Worm (Caenorhabditis elegans): ENCODE data around the gene F10E9.1.
"Not testable (repeated sequence)": the region's sequence is repeated elsewhere in the genome, so short reads cannot be mapped to it uniquely, and the experiment has no call there.

F10E9.1 gene

ce11 chrIII:8325574-8326513 is 2.9 kb downstream of the F10E9.1 start, which contains the start of gene ZC262.13:
ZC262.13 (plus strand) TSS chrIII:8326214.
- no peak for TF ChIP-seq ztf-23 (GFP tag; IDR thresholded peaks at IDR 0.05)
- no peak for TF ChIP-seq cog-1 (tag; optimal IDR thresholded peaks at IDR 0.05)
- no peak for TF ChIP-seq ztf-29 (GFP tag; IDR thresholded peaks at IDR 0.05)
- TF ChIP-seq klf-2 (GFP tag; conservative IDR thresholded peaks at IDR 0.05): no peak
- no peak for TF ChIP-seq T22C8.4 (GFP tag; IDR thresholded peaks at IDR 0.05)
- no peak for TF ChIP-seq tab-1 (GFP tag; IDR thresholded peaks at IDR 0.05)
- no peak for TF ChIP-seq flt-1 (GFP tag; IDR thresholded peaks at IDR 0.05)
- TF ChIP-seq med-1 (GFP tag; optimal IDR thresholded peaks at IDR 0.05; ENCODE audit: insufficient read depth): no peak
- TF ChIP-seq ref-1 (GFP tag; conservative IDR thresholded peaks at IDR 0.05): no peak

ce11 chrIII:8331211-8331610 is 8.2 kb downstream of the F10E9.1 start, which contains the start of gene iglr-2:
iglr-2 (minus strand) TSS chrIII:8331311.
- TF ChIP-seq ztf-23 (GFP tag; IDR thresholded peaks at IDR 0.05) (no peak), med-1 (GFP tag; optimal IDR thresholded peaks at IDR 0.05; ENCODE audit: insufficient read depth) (no peak), flt-1 (GFP tag; IDR thresholded peaks at IDR 0.05) (no peak), klf-2 (GFP tag; conservative IDR thresholded peaks at IDR 0.05) (no peak), T22C8.4 (GFP tag; IDR thresholded peaks at IDR 0.05) (no peak), ref-1 (GFP tag; conservative IDR thresholded peaks at IDR 0.05) (no peak), cog-1 (tag; optimal IDR thresholded peaks at IDR 0.05) (no peak), ztf-29 (GFP tag; IDR thresholded peaks at IDR 0.05) (no peak), tab-1 (GFP tag; IDR thresholded peaks at IDR 0.05) (no peak)

- TF ChIP-seq ref-1 (GFP tag; conservative IDR thresholded peaks at IDR 0.05) (no peak), T22C8.4 (GFP tag; IDR thresholded peaks at IDR 0.05) (no peak), tab-1 (GFP tag; IDR thresholded peaks at IDR 0.05) (no peak), cog-1 (tag; optimal IDR thresholded peaks at IDR 0.05) (no peak), ztf-29 (GFP tag; IDR thresholded peaks at IDR 0.05) (no peak), flt-1 (GFP tag; IDR thresholded peaks at IDR 0.05) (no peak), klf-2 (GFP tag; conservative IDR thresholded peaks at IDR 0.05) (no peak), ztf-23 (GFP tag; IDR thresholded peaks at IDR 0.05) (no peak), med-1 (GFP tag; optimal IDR thresholded peaks at IDR 0.05; ENCODE audit: insufficient read depth) (no peak)
Observed at ce11 chrIII:8331779-8332178, 8.8 kb downstream of the F10E9.1 start, which contains the start of the genes mrps-18A and ZC262.2. mrps-18A (minus strand) TSS chrIII:8331919. ZC262.2 (plus strand) TSS chrIII:8332062.

- no peak for TF ChIP-seq cog-1 (tag; optimal IDR thresholded peaks at IDR 0.05)
- no peak for TF ChIP-seq tab-1 (GFP tag; IDR thresholded peaks at IDR 0.05)
- TF ChIP-seq ref-1 (GFP tag; conservative IDR thresholded peaks at IDR 0.05): no peak
- TF ChIP-seq klf-2 (GFP tag; conservative IDR thresholded peaks at IDR 0.05): no peak
- TF ChIP-seq T22C8.4 (GFP tag; IDR thresholded peaks at IDR 0.05): no peak
- TF ChIP-seq med-1 (GFP tag; optimal IDR thresholded peaks at IDR 0.05; ENCODE audit: insufficient read depth): no peak
- no peak for TF ChIP-seq ztf-29 (GFP tag; IDR thresholded peaks at IDR 0.05)
- no peak for TF ChIP-seq ztf-23 (GFP tag; IDR thresholded peaks at IDR 0.05)
Observed at ce11 chrIII:8334432-8334831, 11.5 kb downstream of the F10E9.1 start, which contains the start of gene ZC262.4. ZC262.4 (minus strand) TSS chrIII:8334532.

- TF ChIP-seq flt-1 (GFP tag; IDR thresholded peaks at IDR 0.05); med-1 (GFP tag; optimal IDR thresholded peaks at IDR 0.05; ENCODE audit: insufficient read depth); klf-2 (GFP tag; conservative IDR thresholded peaks at IDR 0.05): not testable (repeated sequence)
Observed at ce11 chrIII:8339372-8339771, 16.4 kb downstream of the F10E9.1 start, which contains the start of gene clc-28. clc-28 (minus strand) TSS chrIII:8339472.

- TF ChIP-seq cog-1 (tag; optimal IDR thresholded peaks at IDR 0.05); T22C8.4 (GFP tag; IDR thresholded peaks at IDR 0.05); tab-1 (GFP tag; IDR thresholded peaks at IDR 0.05): not testable (repeated sequence)
Observed at ce11 chrIII:8344283-8344682, 21.3 kb downstream of the F10E9.1 start, which contains the start of gene ZC262.7. ZC262.7 (minus strand) TSS chrIII:8344336.

ce11 chrIII:8347822-8348221 is 24.9 kb downstream of the F10E9.1 start, which contains the start of gene clc-29:
clc-29 (minus strand) TSS chrIII:8347922.
- not testable (repeated sequence) for TF ChIP-seq flt-1 (GFP tag; IDR thresholded peaks at IDR 0.05); cog-1 (tag; optimal IDR thresholded peaks at IDR 0.05); T22C8.4 (GFP tag; IDR thresholded peaks at IDR 0.05)

ce11 chrIII:8354644-8355461 is 31.9 kb downstream of the F10E9.1 start, which contains the start of gene unc-116:
unc-116 (minus strand) TSS chrIII:8355174.
- TF ChIP-seq T22C8.4 (GFP tag; IDR thresholded peaks at IDR 0.05) (no peak), klf-2 (GFP tag; conservative IDR thresholded peaks at IDR 0.05) (no peak), cog-1 (tag; optimal IDR thresholded peaks at IDR 0.05) (no peak), med-1 (GFP tag; optimal IDR thresholded peaks at IDR 0.05; ENCODE audit: insufficient read depth) (no peak), ztf-23 (GFP tag; IDR thresholded peaks at IDR 0.05) (no peak), flt-1 (GFP tag; IDR thresholded peaks at IDR 0.05) (no peak), ztf-29 (GFP tag; IDR thresholded peaks at IDR 0.05) (no peak), tab-1 (GFP tag; IDR thresholded peaks at IDR 0.05) (no peak), ref-1 (GFP tag; conservative IDR thresholded peaks at IDR 0.05) (no peak)

ce11 chrIII:8355462-8355815 is 32.5 kb downstream of the F10E9.1 start:
- TF ChIP-seq ztf-23 (GFP tag; IDR thresholded peaks at IDR 0.05) (no peak), klf-2 (GFP tag; conservative IDR thresholded peaks at IDR 0.05) (no peak), T22C8.4 (GFP tag; IDR thresholded peaks at IDR 0.05) (no peak), ztf-29 (GFP tag; IDR thresholded peaks at IDR 0.05) (no peak), tab-1 (GFP tag; IDR thresholded peaks at IDR 0.05) (no peak)

Measured in whole organism, midembryonic.